Worm (Caenorhabditis elegans) whole organism, young adult: ENCODE data around the gene Y39G8B.13.

Experiments used
- B0019.2 ChIP-seq: fragments of 200-800 bp; sonication (Bioruptor generic); conservative IDR thresholded peaks from 2 replicates; pipeline ENCODE4 v1.3.6; 2022; ENCODE audit warnings: missing genetic modification reagents, missing genetic modification characterization, missing compliant biosample characterization
- B0035.1 ChIP-seq: sonication (generic microtip); optimal IDR thresholded peaks from 2 replicates; lab custom pipeline; 2016; ENCODE audit warnings: missing genetic modification characterization, mild to moderate bottlenecking, missing compliant biosample characterization, missing genotype, missing genetic modification reagents
- B0336.3 ChIP-seq: fragments of 200-800 bp; sonication (Bioruptor generic); IDR thresholded peaks from 2 replicates; pipeline ENCODE4 v1.3.6; 2022; ENCODE audit warnings: missing genetic modification characterization, missing compliant biosample characterization
- D2030.7 ChIP-seq: fragments of 200-800 bp; sonication (Bioruptor generic); IDR thresholded peaks from 2 replicates; pipeline ENCODE4 v1.3.6; 2022; ENCODE audit warnings: missing genetic modification reagents, missing genetic modification characterization, missing compliant biosample characterization
- F10E7.11 ChIP-seq: sonication (generic microtip); optimal IDR thresholded peaks from 2 replicates; lab custom pipeline; 2017; ENCODE audit warnings: mild to moderate bottlenecking, missing genetic modification characterization, moderate library complexity, missing compliant biosample characterization
- F22D6.2 ChIP-seq: sonication (generic microtip); optimal IDR thresholded peaks from 2 replicates; lab custom pipeline; 2016; ENCODE audit warnings: mild to moderate bottlenecking, missing genetic modification characterization, missing compliant biosample characterization
- F37B4.10 ChIP-seq: fragments of 200-800 bp; sonication (Bioruptor generic); IDR thresholded peaks from 2 replicates; pipeline ENCODE4 v1.3.6; 2022; ENCODE audit warnings: missing genetic modification characterization, missing compliant biosample characterization
- F57A8.1 ChIP-seq: fragments of 200-800 bp; sonication (Bioruptor generic); optimal IDR thresholded peaks from 2 replicates; lab custom pipeline; 2018; ENCODE audit warnings: mild to moderate bottlenecking, missing genetic modification characterization, moderate library complexity, missing compliant biosample characterization
- F57C9.4 ChIP-seq: sonication (generic microtip); optimal IDR thresholded peaks from 2 replicates; lab custom pipeline; 2017; ENCODE audit warnings: mild to moderate bottlenecking, missing genetic modification characterization, missing compliant biosample characterization
- T26A5.8 ChIP-seq: sonication (generic microtip); optimal IDR thresholded peaks from 2 replicates; lab custom pipeline; 2016; ENCODE audit warnings: missing genetic modification characterization, missing compliant biosample characterization
- Y67H2A.10 ChIP-seq: fragments of 200-800 bp; sonication (Bioruptor generic); conservative IDR thresholded peaks from 2 replicates; pipeline ENCODE4 v1.3.6; 2022; ENCODE audit warnings: missing genetic modification reagents, missing genetic modification characterization, missing compliant biosample characterization
- Y79H2A.3 ChIP-seq: fragments of 200-800 bp; sonication (Bioruptor generic); conservative IDR thresholded peaks from 2 replicates; pipeline ENCODE4 v1.3.6; 2022; ENCODE audit warnings: missing genetic modification reagents, missing genetic modification characterization, missing compliant biosample characterization
- attf-5 ChIP-seq: fragments of 200-800 bp; sonication (Bioruptor generic); optimal IDR thresholded peaks from 2 replicates; lab custom pipeline; 2018; ENCODE audit warnings: mild to moderate bottlenecking, missing genetic modification characterization, missing compliant biosample characterization
- bed-1 ChIP-seq: fragments of 200-800 bp; sonication (Bioruptor generic); IDR thresholded peaks from 2 replicates; pipeline ENCODE4 v1.3.6; 2022; ENCODE audit warnings: missing genetic modification reagents, missing genetic modification characterization, missing compliant biosample characterization
- cebp-1 ChIP-seq, 2 experiments: fragments of 200-800 bp in 1 of 2; sonication (Bioruptor generic) in 1 of 2; sonication (generic microtip) in 1 of 2; IDR thresholded peaks in 1 of 2; optimal IDR thresholded peaks in 1 of 2; 2 replicates each; pipeline versions ENCODE4 v1.3.6 to Lab custom; 2017 to 2022; ENCODE audit warnings: missing compliant biosample characterization in 2 of 2, missing genetic modification characterization in 2 of 2, mild to moderate bottlenecking in 1 of 2, missing genetic modification reagents in 1 of 2, moderate library complexity in 1 of 2
- ceh-27 ChIP-seq: fragments of 200-800 bp; sonication (Bioruptor generic); optimal IDR thresholded peaks from 2 replicates; lab custom pipeline; 2018; ENCODE audit warnings: mild to moderate bottlenecking, missing genetic modification characterization, moderate library complexity, missing compliant biosample characterization
- ceh-79 ChIP-seq: sonication (generic microtip); optimal IDR thresholded peaks from 2 replicates; lab custom pipeline; 2017; ENCODE audit warnings: mild to moderate bottlenecking, missing genetic modification characterization, missing compliant biosample characterization
- chd-7 ChIP-seq: sonication (generic microtip); optimal IDR thresholded peaks from 2 replicates; lab custom pipeline; 2016; ENCODE audit warnings: mild to moderate bottlenecking, missing genetic modification characterization, moderate library complexity, missing compliant biosample characterization
- die-1 ChIP-seq: sonication (generic microtip); optimal IDR thresholded peaks from 2 replicates; lab custom pipeline; 2016; ENCODE audit warnings: missing genotype, mild to moderate bottlenecking, missing genetic modification characterization, missing compliant biosample characterization
- lin-40 ChIP-seq: sonication (generic microtip); optimal IDR thresholded peaks from 2 replicates; lab custom pipeline; 2016; ENCODE audit warnings: missing genetic modification characterization, mild to moderate bottlenecking, missing compliant biosample characterization, missing genotype, missing genetic modification reagents
- madf-3 ChIP-seq: fragments of 200-800 bp; sonication (Bioruptor generic); IDR thresholded peaks from 2 replicates; pipeline ENCODE4 v1.3.6; 2022; ENCODE audit warnings: missing genetic modification reagents, missing genetic modification characterization, missing compliant biosample characterization
- madf-8 ChIP-seq: fragments of 200-800 bp; sonication (Bioruptor generic); conservative IDR thresholded peaks from 2 replicates; pipeline ENCODE4 v1.3.6; 2022; ENCODE audit warnings: missing genetic modification reagents, missing genetic modification characterization, missing compliant biosample characterization
- mcd-1 ChIP-seq: fragments of 200-800 bp; sonication (Bioruptor generic); IDR thresholded peaks from 2 replicates; pipeline ENCODE4 v1.3.6; 2022; ENCODE audit warnings: missing genetic modification reagents, missing genetic modification characterization, missing compliant biosample characterization
- mel-28 ChIP-seq: sonication (generic microtip); optimal IDR thresholded peaks from 2 replicates; lab custom pipeline; 2016; ENCODE audit warnings: borderline replicate concordance, mild to moderate bottlenecking, missing genetic modification characterization, missing compliant biosample characterization
- mxl-1 ChIP-seq: sonication (generic microtip); optimal IDR thresholded peaks from 2 replicates; lab custom pipeline; 2016; ENCODE audit warnings: missing genetic modification characterization, missing compliant biosample characterization
- nfyb-1 ChIP-seq: fragments of 200-800 bp; sonication (Bioruptor generic); IDR thresholded peaks from 2 replicates; pipeline ENCODE4 v1.3.6; 2022; ENCODE audit warnings: missing genetic modification reagents, missing genetic modification characterization, missing compliant biosample characterization
- nhr-120 ChIP-seq: fragments of 200-800 bp; sonication (Bioruptor generic); IDR thresholded peaks from 2 replicates; pipeline ENCODE4 v1.3.6; 2022; ENCODE audit warnings: missing genetic modification characterization, missing compliant biosample characterization
- nhr-80 ChIP-seq: sonication (generic microtip); optimal IDR thresholded peaks from 2 replicates; lab custom pipeline; 2016; ENCODE audit warnings: missing genetic modification characterization, missing compliant biosample characterization
- nhr-90 ChIP-seq: sonication (generic microtip); optimal IDR thresholded peaks from 2 replicates; lab custom pipeline; 2016; ENCODE audit warnings: missing genotype, mild to moderate bottlenecking, missing genetic modification characterization, missing compliant biosample characterization
- pbrm-1 ChIP-seq: fragments of 200-800 bp; sonication (Bioruptor generic); IDR thresholded peaks from 2 replicates; pipeline ENCODE4 v1.3.6; 2022; ENCODE audit warnings: missing genetic modification reagents, missing genetic modification characterization, missing compliant biosample characterization
- pha-4 ChIP-seq: fragments of 150-350 bp; sonication (generic microtip); optimal IDR thresholded peaks from 2 replicates; lab custom pipeline; 2014; ENCODE audit warnings: missing biosample characterization, missing genetic modification reagents, missing genetic modification characterization
- rec-8 ChIP-seq, 2 experiments: sonication (generic microtip); optimal IDR thresholded peaks; 2 replicates each; lab custom pipeline; 2016; ENCODE audit warnings: mild to moderate bottlenecking in 2 of 2, missing genetic modification characterization in 2 of 2, missing genetic modification reagents in 2 of 2, missing genotype in 2 of 2, missing biosample characterization in 1 of 2, missing compliant biosample characterization in 1 of 2, moderate library complexity in 1 of 2
- snpc-4 ChIP-seq, 5 experiments: fragments of 150-350 bp in 1 of 5; sonication (generic microtip) in 4 of 5; optimal IDR thresholded peaks; 2 replicates each; lab custom pipeline; 2014 to 2018; ENCODE audit warnings: missing genetic modification characterization in 5 of 5, missing biosample characterization in 3 of 5, antibody characterized with exemption in 2 of 5, mild to moderate bottlenecking in 2 of 5, missing compliant biosample characterization in 2 of 5, missing genotype in 2 of 5, moderate library complexity in 2 of 5, missing genetic modification reagents in 1 of 5
- tbp1 ChIP-seq: fragments of 200-800 bp; sonication (Bioruptor generic); optimal IDR thresholded peaks from 2 replicates; lab custom pipeline; 2018; ENCODE audit warnings: mild to moderate bottlenecking, missing genetic modification characterization, missing compliant biosample characterization
- tlf-1 ChIP-seq: fragments of 200-800 bp; sonication (Bioruptor generic); optimal IDR thresholded peaks from 2 replicates; lab custom pipeline; 2018; ENCODE audit warnings: mild to moderate bottlenecking, missing genetic modification characterization, missing compliant biosample characterization
- unc-62 ChIP-seq: fragments of 150-350 bp; optimal IDR thresholded peaks from 2 replicates; lab custom pipeline; 2014; ENCODE audit warnings: missing biosample characterization, missing genetic modification reagents, missing genetic modification characterization
- zfh-2 ChIP-seq: fragments of 200-800 bp; sonication (Bioruptor generic); conservative IDR thresholded peaks from 2 replicates; pipeline ENCODE4 v1.3.6; 2022; ENCODE audit warnings: missing genetic modification reagents, missing genetic modification characterization, missing compliant biosample characterization
- ztf-18 ChIP-seq: sonication (generic microtip); optimal IDR thresholded peaks from 2 replicates; lab custom pipeline; 2016; ENCODE audit warnings: missing genotype, mild to moderate bottlenecking, missing genetic modification characterization, missing compliant biosample characterization
- ztf-22 ChIP-seq: fragments of 200-800 bp; sonication (Bioruptor generic); optimal IDR thresholded peaks from 2 replicates; lab custom pipeline; 2018; ENCODE audit warnings: mild to moderate bottlenecking, missing genetic modification characterization, moderate library complexity, missing compliant biosample characterization

Gene Y39G8B.13

DNA sequence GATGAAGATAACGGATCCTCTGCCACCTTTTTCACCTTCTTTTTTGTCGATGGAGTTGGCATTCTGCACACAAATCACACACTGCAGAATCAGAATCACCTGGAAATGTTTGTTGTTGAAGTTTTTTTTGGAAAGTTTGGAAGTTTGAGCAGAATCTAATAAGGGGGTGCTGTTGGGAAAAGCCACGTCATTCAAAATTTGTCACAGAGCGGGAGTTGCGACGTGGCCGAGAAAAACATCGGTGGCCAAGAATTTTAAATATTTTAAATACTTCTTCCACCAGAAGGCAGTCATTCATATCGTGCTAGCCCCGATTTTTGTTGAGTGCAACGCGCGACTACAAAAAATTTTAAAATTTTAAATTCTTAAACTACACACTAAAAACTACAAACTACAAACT lies 20.5 kb downstream of the Y39G8B.13 start, which contains the start of gene rpi-1:
Gene rpi-1 (minus strand): TSS at position 101 of the 400 bp plus-strand sequence.
- no peak for TF ChIP-seq T26A5.8
- TF ChIP-seq B0019.2 (GFP tag; lab: Robert Waterston, UW), result no peak
- TF ChIP-seq pha-4 (tag; lab: Kevin White, UChicago), result no peak
- TF ChIP-seq ztf-18 (tag; lab: Kevin White, UChicago), result no peak
- TF ChIP-seq mel-28 (tag; lab: Kevin White, UChicago), result no peak
- no peak for TF ChIP-seq Y79H2A.3 (GFP tag; lab: Robert Waterston, UW)
- TF ChIP-seq ceh-27 (GFP tag; lab: Kevin White, UChicago), result no peak
- no peak for TF ChIP-seq snpc-4 (GFP tag; optimal IDR thresholded peaks at IDR 0.05; lab: Kevin White, UChicago)
- no peak for TF ChIP-seq snpc-4 (tag; optimal IDR thresholded peaks at IDR 0.05; lab: Kevin White, UChicago)
- TF ChIP-seq rec-8 (tag; optimal IDR thresholded peaks at IDR 0.05; lab: Kevin White, UChicago), result no peak
- no peak for TF ChIP-seq B0035.1 (tag; lab: Kevin White, UChicago)
- no peak for TF ChIP-seq cebp-1 (GFP tag; IDR thresholded peaks at IDR 0.05; lab: Robert Waterston, UW)
- no peak for TF ChIP-seq cebp-1 (tag; optimal IDR thresholded peaks at IDR 0.05; lab: Kevin White, UChicago)
- TF ChIP-seq F22D6.2 (tag; lab: Kevin White, UChicago), result no peak
- TF ChIP-seq bed-1 (GFP tag; lab: Robert Waterston, UW), result no peak
- TF ChIP-seq F57C9.4 (tag; lab: Kevin White, UChicago), result no peak

DNA sequence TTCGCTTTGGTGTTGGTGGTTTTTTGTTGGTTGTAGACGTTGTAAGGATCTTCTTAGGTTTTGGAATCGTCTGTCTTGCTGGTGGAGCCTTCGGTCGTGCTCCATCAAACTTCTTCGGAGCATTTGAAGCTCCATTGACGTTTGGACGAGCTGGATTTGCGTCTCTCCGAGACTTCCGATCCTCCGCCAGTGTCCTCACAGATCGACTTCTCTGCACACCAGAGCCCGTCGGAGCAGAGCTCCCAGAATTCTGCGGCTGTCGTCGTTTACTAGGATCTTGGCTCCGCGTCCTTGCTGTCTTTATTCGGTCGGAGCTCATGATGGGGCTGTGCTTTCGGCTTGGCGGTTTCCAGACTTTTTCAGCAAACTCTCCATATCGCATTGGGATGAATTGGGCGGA lies 21.3 kb downstream of the Y39G8B.13 start:
- TF ChIP-seq zfh-2 (GFP tag; lab: Robert Waterston, UW), result peak; percentile 68
- TF ChIP-seq F10E7.11 (tag; lab: Kevin White, UChicago), result no peak
- TF ChIP-seq, all 124 proteins: peak for 1

DNA sequence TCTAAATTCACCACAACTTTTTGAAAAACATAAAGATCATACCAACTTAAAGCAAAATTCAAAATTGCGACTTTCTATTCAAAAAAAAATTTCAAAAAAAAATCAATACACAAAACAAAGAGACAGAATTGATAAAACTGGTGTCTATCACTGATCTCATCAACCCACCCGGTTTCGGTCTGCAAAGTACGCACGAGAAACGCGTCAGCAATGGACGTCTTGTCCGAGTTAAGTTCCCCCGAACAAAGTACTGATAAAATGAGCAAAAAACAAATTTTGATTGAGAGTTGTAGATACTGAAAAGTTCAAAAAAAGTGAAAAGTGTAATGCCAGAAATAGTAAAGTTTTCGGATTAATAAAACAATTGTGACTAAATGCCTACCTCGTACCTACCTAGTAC lies 24.5 kb downstream of the Y39G8B.13 start:
- TF ChIP-seq die-1 (no peak), mcd-1 (0 out of 2 replicates have a peak, but pooled peaks have one; percentile 14), ztf-18 (tag; lab: Kevin White, UChicago) (peak; percentile 80), lin-40 (no peak), nhr-80 (tag; lab: Kevin White, UChicago) (peak; percentile 76), cebp-1 (GFP tag; IDR thresholded peaks at IDR 0.05; lab: Robert Waterston, UW) (no peak), cebp-1 (tag; optimal IDR thresholded peaks at IDR 0.05; lab: Kevin White, UChicago) (peak; percentile 18), unc-62 (GFP tag; lab: Kevin White, UChicago) (no peak)

DNA sequence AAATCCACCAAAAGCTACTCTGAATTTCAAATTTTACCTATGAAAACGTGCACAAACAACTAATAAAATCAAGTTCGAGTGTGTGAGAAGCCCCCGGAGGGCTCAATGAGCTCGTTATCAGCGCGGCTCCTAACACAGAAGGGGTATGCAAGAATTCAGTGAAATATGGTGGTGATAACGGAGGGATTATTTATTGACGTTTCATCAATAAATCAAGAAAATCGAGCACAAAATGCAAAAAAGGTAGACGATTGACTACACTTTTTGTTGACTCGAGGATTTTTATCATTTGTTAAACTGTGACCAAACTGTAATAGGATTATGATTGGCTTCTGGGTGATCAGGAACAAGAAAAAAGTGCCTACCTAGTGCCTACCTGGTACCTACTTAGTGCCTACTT lies 25.4 kb downstream of the Y39G8B.13 start, which contains the start of gene zip-3:
Gene zip-3 (minus strand): TSS at position 21 of the 400 bp plus-strand sequence.
- TF ChIP-seq nhr-80 (tag; lab: Kevin White, UChicago), result peak; percentile 64
- TF ChIP-seq cebp-1 (GFP tag; IDR thresholded peaks at IDR 0.05; lab: Robert Waterston, UW), result no peak
- TF ChIP-seq cebp-1 (tag; optimal IDR thresholded peaks at IDR 0.05; lab: Kevin White, UChicago), result no peak
- no peak for TF ChIP-seq Y67H2A.10 (GFP tag; lab: Robert Waterston, UW)

DNA sequence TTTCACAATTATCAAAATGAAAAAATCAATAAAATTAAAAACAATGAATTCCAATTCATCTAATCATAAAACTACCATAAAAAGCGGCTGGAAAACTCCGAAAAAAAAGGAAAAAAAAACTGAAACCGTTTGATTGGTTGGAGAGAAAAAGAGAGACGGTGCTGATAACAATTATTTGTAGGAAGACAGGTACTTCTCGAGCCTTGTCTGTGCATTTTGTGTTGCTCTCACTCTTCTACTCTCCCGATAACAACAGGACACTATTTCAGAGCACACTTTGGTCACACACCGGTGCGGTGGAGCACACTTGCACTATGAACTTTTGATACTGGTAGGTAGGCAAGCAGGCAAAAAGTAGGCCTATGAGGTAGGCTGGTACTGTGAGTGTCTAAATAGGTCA lies 26.3 kb downstream of the Y39G8B.13 start:
- TF ChIP-seq B0336.3 (GFP tag; lab: Robert Waterston, UW), result 0 out of 2 replicates have a peak, but pooled peaks have one; percentile 27
- TF ChIP-seq tlf-1, result no peak
- TF ChIP-seq D2030.7 (GFP tag; lab: Robert Waterston, UW), result no peak
- peak; percentile 81 for TF ChIP-seq nfyb-1 (GFP tag; lab: Robert Waterston, UW)
- TF ChIP-seq nhr-80 (tag; lab: Kevin White, UChicago), result peak; percentile 92
- no peak for TF ChIP-seq lin-40
- peak; percentile 62 for TF ChIP-seq mcd-1
- no peak for TF ChIP-seq F37B4.10 (GFP tag; lab: Robert Waterston, UW)
- TF ChIP-seq cebp-1 (GFP tag; IDR thresholded peaks at IDR 0.05; lab: Robert Waterston, UW), result peak; percentile 40; the same call in 1 of the 2 replicates
- TF ChIP-seq cebp-1 (tag; optimal IDR thresholded peaks at IDR 0.05; lab: Kevin White, UChicago), result peak; percentile 48
- TF ChIP-seq attf-5 (GFP tag; lab: Kevin White, UChicago), result peak; percentile 35
- TF ChIP-seq nhr-120, result no peak
- no peak for TF ChIP-seq madf-3 (GFP tag; lab: Robert Waterston, UW)
- no peak for TF ChIP-seq F57A8.1 (GFP tag; lab: Kevin White, UChicago)
- TF ChIP-seq madf-8 (GFP tag; lab: Robert Waterston, UW), result no peak
- TF ChIP-seq nhr-90 (tag; lab: Kevin White, UChicago), result peak; percentile 7
- TF ChIP-seq mxl-1, result no peak
- TF ChIP-seq pbrm-1 (GFP tag; lab: Robert Waterston, UW), result no peak
- TF ChIP-seq ceh-79 (tag; lab: Kevin White, UChicago), result no peak
- TF ChIP-seq ztf-22 (GFP tag; lab: Kevin White, UChicago), result peak; percentile 40
- TF ChIP-seq tbp1 (GFP tag; lab: Kevin White, UChicago), result peak; percentile 18
- peak; percentile 3 for TF ChIP-seq chd-7 (tag; lab: Kevin White, UChicago)
